Fruit fly (Drosophila melanogaster) whole organism, embryonic: ENCODE measurements around the gene SerRS-m.
A peak's percentile ranks its signal among the peaks of the same experiment; 100 is the strongest.

ENCODE experiments used
- ATbp ChIP-seq: fragments of 200-800 bp; sonication (Bioruptor generic); optimal IDR thresholded peaks from 2 replicates; lab custom pipeline; 2017; ENCODE audit warnings: missing biosample characterization, mild to moderate bottlenecking, missing genetic modification characterization, missing genetic modification reagents
- Blimp-1 ChIP-seq: fragments of 200-800 bp; sonication (Bioruptor generic); optimal IDR thresholded peaks from 3 replicates; lab custom pipeline; 2018; ENCODE audit warnings: missing biosample characterization, missing genetic modification characterization, mild to moderate bottlenecking, moderate library complexity, missing genetic modification reagents
- CG10147 ChIP-seq: fragments of 200-800 bp; sonication (Bioruptor generic); optimal IDR thresholded peaks from 2 replicates; lab custom pipeline; 2019; ENCODE audit warnings: missing biosample characterization, mild to moderate bottlenecking, missing genetic modification characterization, moderate library complexity
- CG10979 ChIP-seq: fragments of 200-800 bp; sonication (Bioruptor generic); optimal IDR thresholded peaks from 2 replicates; lab custom pipeline; 2018; ENCODE audit warnings: missing biosample characterization, mild to moderate bottlenecking, missing genetic modification characterization, moderate library complexity
- CG13123 ChIP-seq: fragments of 200-800 bp; sonication (Bioruptor generic); optimal IDR thresholded peaks from 2 replicates; lab custom pipeline; 2016; ENCODE audit warnings: missing biosample characterization, missing genetic modification characterization
- CG13424 ChIP-seq: fragments of 200-800 bp; sonication (Bioruptor generic); optimal IDR thresholded peaks from 2 replicates; lab custom pipeline; 2019; ENCODE audit warnings: missing biosample characterization, mild to moderate bottlenecking, missing genetic modification characterization, moderate library complexity
- CG14860 ChIP-seq: fragments of 200-800 bp; sonication (Bioruptor generic); IDR thresholded peaks from 3 replicates; pipeline ENCODE4 v1.3.6; 2022; ENCODE audit warnings: missing biosample characterization, missing genetic modification characterization; ENCODE audit not compliant: partially characterized antibody
- CG17829 ChIP-seq: fragments of 200-800 bp; optimal IDR thresholded peaks from 2 replicates; lab custom pipeline; 2019; ENCODE audit warnings: missing biosample characterization, mild to moderate bottlenecking, missing genetic modification characterization, moderate library complexity
- CG18599 ChIP-seq: fragments of 200-800 bp; sonication (Bioruptor generic); optimal IDR thresholded peaks from 3 replicates; lab custom pipeline; 2017; ENCODE audit warnings: missing biosample characterization, missing genetic modification characterization, mild to moderate bottlenecking, moderate library complexity, missing genetic modification reagents
- CG2116 ChIP-seq: fragments of 200-800 bp; sonication (Bioruptor generic); optimal IDR thresholded peaks from 3 replicates; lab custom pipeline; 2018; ENCODE audit warnings: missing biosample characterization, mild to moderate bottlenecking, missing genetic modification characterization
- CG2120 ChIP-seq: fragments of 200-800 bp; sonication (Bioruptor generic); optimal IDR thresholded peaks from 3 replicates; lab custom pipeline; 2016; ENCODE audit warnings: missing biosample characterization, missing genetic modification characterization
- CG2199 ChIP-seq: fragments of 200-800 bp; sonication (Bioruptor generic); IDR thresholded peaks from 3 replicates; pipeline ENCODE4 v1.3.6; 2022; ENCODE audit warnings: missing biosample characterization, missing genetic modification characterization
- CG3065 ChIP-seq: fragments of 200-800 bp; sonication (Bioruptor generic); optimal IDR thresholded peaks from 2 replicates; lab custom pipeline; 2016; ENCODE audit warnings: missing biosample characterization, missing genetic modification characterization
- CG34376 ChIP-seq: fragments of 200-800 bp; sonication (Bioruptor generic); optimal IDR thresholded peaks from 2 replicates; lab custom pipeline; 2018; ENCODE audit warnings: missing biosample characterization, mild to moderate bottlenecking, missing genetic modification characterization
- CG4328 ChIP-seq: fragments of 200-800 bp; sonication (Bioruptor generic); optimal IDR thresholded peaks from 3 replicates; lab custom pipeline; 2017; ENCODE audit warnings: missing biosample characterization, missing genetic modification reagents, missing genetic modification characterization
- CG6683 ChIP-seq: fragments of 200-800 bp; sonication (Bioruptor generic); optimal IDR thresholded peaks from 2 replicates; lab custom pipeline; 2017; ENCODE audit warnings: missing biosample characterization, mild to moderate bottlenecking, missing genetic modification characterization, missing genetic modification reagents
- CG7372 ChIP-seq: fragments of 200-800 bp; sonication (Bioruptor generic); IDR thresholded peaks from 2 replicates; pipeline ENCODE4 v1.3.6; 2022; ENCODE audit warnings: missing biosample characterization, missing genetic modification characterization
- CG7786 ChIP-seq: fragments of 200-800 bp; sonication (Bioruptor generic); optimal IDR thresholded peaks from 2 replicates; lab custom pipeline; 2016; ENCODE audit warnings: missing biosample characterization, missing genetic modification characterization
- CG9932 ChIP-seq: fragments of 200-800 bp; sonication (Bioruptor generic); IDR thresholded peaks from 2 replicates; pipeline ENCODE4 v1.3.6; 2022; ENCODE audit warnings: missing biosample characterization, missing genetic modification characterization
- Dek ChIP-seq: fragments of 200-800 bp; sonication (Bioruptor generic); optimal IDR thresholded peaks from 3 replicates; lab custom pipeline; 2019; ENCODE audit warnings: missing biosample characterization, mild to moderate bottlenecking, missing genetic modification characterization, moderate library complexity
- Fer1 ChIP-seq: fragments of 200-800 bp; sonication (Bioruptor generic); optimal IDR thresholded peaks from 2 replicates; lab custom pipeline; 2017; ENCODE audit warnings: missing biosample characterization, mild to moderate bottlenecking, missing genetic modification characterization
- Fer2 ChIP-seq: fragments of 200-800 bp; sonication (Bioruptor generic); optimal IDR thresholded peaks from 2 replicates; lab custom pipeline; 2018; ENCODE audit warnings: missing biosample characterization, mild to moderate bottlenecking, missing genetic modification characterization, moderate library complexity
- HmgZ ChIP-seq: fragments of 200-800 bp; sonication (Bioruptor generic); optimal IDR thresholded peaks from 2 replicates; lab custom pipeline; 2018; ENCODE audit warnings: missing biosample characterization, mild to moderate bottlenecking, missing genetic modification characterization
- MBD-R2 ChIP-seq: fragments of 200-800 bp; sonication (Bioruptor generic); IDR thresholded peaks from 2 replicates; pipeline ENCODE4 v1.3.6; 2022; ENCODE audit warnings: missing biosample characterization, missing genetic modification characterization
- Med ChIP-seq: fragments of 200-800 bp; sonication (Bioruptor generic); peaks from one replicate; lab custom pipeline; 2016; ENCODE audit warnings: missing biosample characterization, missing genetic modification characterization, mild to moderate bottlenecking, inconsistent platforms, moderate library complexity
- Meics ChIP-seq: fragments of 200-800 bp; sonication (Bioruptor generic); optimal IDR thresholded peaks from 2 replicates; lab custom pipeline; 2017; ENCODE audit warnings: missing biosample characterization, mild to moderate bottlenecking, missing genetic modification characterization
- Nf-YA ChIP-seq: fragments of 200-800 bp; sonication (Bioruptor generic); IDR thresholded peaks from 2 replicates; pipeline ENCODE4 v1.3.6; 2022; ENCODE audit warnings: missing biosample characterization, missing genetic modification characterization
- Ptx1 ChIP-seq: fragments of 200-800 bp; sonication (Bioruptor generic); IDR thresholded peaks from 2 replicates; pipeline ENCODE4 v1.3.6; 2022; ENCODE audit warnings: missing biosample characterization, missing genetic modification characterization
- Stat92E ChIP-seq, 3 experiments: fragments of >200 bp in 2 of 3; fragments of 200-800 bp in 1 of 3; sonication (Bioruptor generic) in 1 of 3; optimal IDR thresholded peaks; 2 replicates each; lab custom pipeline; 2017 to 2019; ENCODE audit warnings: missing biosample characterization in 3 of 3, missing genetic modification characterization in 3 of 3, mild to moderate bottlenecking in 1 of 3, moderate library complexity in 1 of 3
- ab ChIP-seq: fragments of 200-800 bp; sonication (Bioruptor generic); optimal IDR thresholded peaks from 2 replicates; lab custom pipeline; 2016; ENCODE audit warnings: missing biosample characterization, missing genetic modification characterization
- bcd ChIP-seq: fragments of 200-800 bp; sonication (Bioruptor generic); optimal IDR thresholded peaks from 2 replicates; lab custom pipeline; 2017; ENCODE audit warnings: missing biosample characterization, mild to moderate bottlenecking, missing genetic modification characterization
- dmrt11E ChIP-seq: fragments of 200-800 bp; sonication (Bioruptor generic); optimal IDR thresholded peaks from 3 replicates; lab custom pipeline; 2018; ENCODE audit warnings: missing biosample characterization, mild to moderate bottlenecking, missing genetic modification characterization, moderate library complexity
- gem ChIP-seq: fragments of 200-800 bp; sonication (Bioruptor generic); optimal IDR thresholded peaks from 2 replicates; lab custom pipeline; 2019; ENCODE audit warnings: missing biosample characterization, mild to moderate bottlenecking, missing genetic modification characterization, moderate library complexity
- ind ChIP-seq: fragments of 200-800 bp; sonication (Bioruptor generic); optimal IDR thresholded peaks from 3 replicates; lab custom pipeline; 2016; ENCODE audit warnings: missing biosample characterization, missing genetic modification characterization
- insv ChIP-seq, 2 experiments: fragments of 200-800 bp; sonication (Bioruptor generic); optimal IDR thresholded peaks; 3 replicates each; lab custom pipeline; 2016 to 2018; ENCODE audit warnings: missing biosample characterization in 2 of 2, missing genetic modification characterization in 2 of 2
- kni ChIP-seq: fragments of 200-800 bp; sonication (Bioruptor generic); optimal IDR thresholded peaks from 3 replicates; lab custom pipeline; 2017; ENCODE audit warnings: mild to moderate bottlenecking, missing biosample characterization, missing genetic modification reagents, missing genetic modification characterization
- lbe ChIP-seq: fragments of 200-800 bp; sonication (Bioruptor generic); optimal IDR thresholded peaks from 2 replicates; lab custom pipeline; 2016; ENCODE audit warnings: missing biosample characterization, mild to moderate bottlenecking, missing genetic modification characterization
- run ChIP-seq: fragments of 200-800 bp; sonication (Bioruptor generic); optimal IDR thresholded peaks from 3 replicates; lab custom pipeline; 2018; ENCODE audit warnings: missing biosample characterization, mild to moderate bottlenecking, missing genetic modification characterization
- sd ChIP-seq: fragments of 200-800 bp; sonication (Bioruptor generic); optimal IDR thresholded peaks from 3 replicates; lab custom pipeline; 2018; ENCODE audit warnings: missing biosample characterization, mild to moderate bottlenecking, missing genetic modification characterization, moderate library complexity
- tin ChIP-seq: fragments of 200-800 bp; sonication (Bioruptor generic); optimal IDR thresholded peaks from 3 replicates; lab custom pipeline; 2016; ENCODE audit warnings: missing biosample characterization, missing genetic modification characterization
- trem ChIP-seq: fragments of 200-800 bp; optimal IDR thresholded peaks from 3 replicates; lab custom pipeline; 2019; ENCODE audit warnings: missing biosample characterization, mild to moderate bottlenecking, missing genetic modification characterization, moderate library complexity
- vvl ChIP-seq: fragments of 200-800 bp; sonication (Bioruptor generic); IDR thresholded peaks from 2 replicates; pipeline ENCODE4 v1.3.6; 2022; ENCODE audit warnings: missing biosample characterization, missing genetic modification characterization

The SerRS-m gene

DNA sequence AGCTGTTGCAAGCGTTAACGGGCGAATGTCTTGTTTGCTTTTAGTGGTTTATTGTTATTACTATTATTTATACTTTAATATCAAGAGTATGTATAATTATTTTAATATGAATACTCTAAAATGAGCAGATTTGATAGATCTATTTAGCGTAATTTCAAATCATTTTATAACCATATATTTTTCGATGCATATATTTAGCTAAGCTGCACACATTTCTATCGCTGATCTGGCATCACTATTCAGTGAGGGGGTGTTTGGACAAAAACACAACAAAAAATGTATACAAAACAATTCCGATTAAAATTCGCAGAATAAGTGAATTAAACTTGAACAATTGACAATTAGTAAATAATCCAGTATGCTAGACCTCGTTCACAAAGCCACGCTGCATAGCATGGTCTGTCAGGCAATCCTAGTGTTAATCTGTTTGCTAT lies 10.5 kb downstream of the SerRS-m start, which contains the start of the genes Trs33 and Tmtc4 (continued):
- no peak for TF ChIP-seq ATbp
- peak; percentile 26 for TF ChIP-seq bcd (GFP tag; lab: Kevin White, UChicago)
- TF ChIP-seq tin (GFP tag; lab: Kevin White, UChicago) = peak; percentile 21
- no peak for TF ChIP-seq ab (GFP tag; lab: Kevin White, UChicago)
- TF ChIP-seq dmrt11E (tag; lab: Kevin White, UChicago) = peak; percentile 28
- TF ChIP-seq CG18599 (GFP tag; lab: Kevin White, UChicago) = peak; percentile 37
- TF ChIP-seq Meics = peak; percentile 34
- TF ChIP-seq MBD-R2 (GFP tag; lab: Robert Waterston, UW) = peak; percentile 93
- TF ChIP-seq CG7372 (GFP tag; lab: Robert Waterston, UW) = no peak
- peak; percentile 50 for TF ChIP-seq ind
- peak; percentile 65 for TF ChIP-seq CG17829 (tag; lab: Kevin White, UChicago)
- TF ChIP-seq Fer1 = peak; percentile 56
- peak; percentile 14 for TF ChIP-seq CG10979 (tag; lab: Kevin White, UChicago)
- peak; percentile 55 for TF ChIP-seq lbe (GFP tag; lab: Kevin White, UChicago)
- no peak for TF ChIP-seq CG2199 (GFP tag; lab: Robert Waterston, UW)
- peak; percentile 74 for TF ChIP-seq HmgZ (tag; lab: Kevin White, UChicago)
- peak; percentile 50; the same call in 1 of the 2 replicates for TF ChIP-seq CG9932 (GFP tag; lab: Robert Waterston, UW)
- peak; percentile 67 for TF ChIP-seq gem
- peak; percentile 59 for TF ChIP-seq CG2116 (GFP tag; lab: Kevin White, UChicago)
- peak; percentile 71 for TF ChIP-seq vvl (GFP tag; lab: Robert Waterston, UW)
- peak; percentile 29 for TF ChIP-seq CG4328 (GFP tag; lab: Kevin White, UChicago)
- 0 out of 2 replicates have a peak, but pooled peaks have one; percentile 33 for TF ChIP-seq Ptx1 (GFP tag; lab: Robert Waterston, UW)
- peak; percentile 31 for TF ChIP-seq Blimp-1 (GFP tag; lab: Kevin White, UChicago)
- peak; percentile 15 for TF ChIP-seq CG34376 (GFP tag; lab: Kevin White, UChicago)
- peak; percentile 31 for TF ChIP-seq CG10147 (GFP tag; lab: Kevin White, UChicago)
- peak; percentile 56 for TF ChIP-seq CG2120 (GFP tag; lab: Kevin White, UChicago)
- peak in 1 of 2 experiments; percentile 2 for TF ChIP-seq insv (GFP tag; optimal IDR thresholded peaks at IDR 0.05; lab: Kevin White, UChicago)
- peak; percentile 76 for TF ChIP-seq trem (tag; lab: Kevin White, UChicago)
- no peak for TF ChIP-seq CG3065
- TF ChIP-seq Dek (tag; lab: Kevin White, UChicago) = no peak
- TF ChIP-seq Fer2 (tag; lab: Kevin White, UChicago) = peak; percentile 17
- no peak for TF ChIP-seq CG7786
- peak; percentile 9 for TF ChIP-seq CG6683 (GFP tag; lab: Kevin White, UChicago)
- no peak for TF ChIP-seq CG14860 (GFP tag; lab: Robert Waterston, UW)
- TF ChIP-seq Stat92E (GFP tag; optimal IDR thresholded peaks at IDR 0.05; lab: Kevin White, UChicago) = peak in 1 of 3 experiments; percentile 36
- TF ChIP-seq Med (GFP tag; lab: Kevin White, UChicago) = peak; percentile 76
- TF ChIP-seq Nf-YA (GFP tag; lab: Robert Waterston, UW) = no peak
- peak; percentile 99 for TF ChIP-seq kni (GFP tag; lab: Kevin White, UChicago)
- TF ChIP-seq run = peak; percentile 18
- peak; percentile 15 for TF ChIP-seq CG13123
- TF ChIP-seq sd (tag; lab: Kevin White, UChicago) = peak; percentile 42
- TF ChIP-seq CG13424 = peak; percentile 67
